Worm (Caenorhabditis elegans) whole organism, L1 larva: Measurements from ENCODE around the gene marc-2.

Source experiments
- fos-1 ChIP-seq: fragments of 150-350 bp; optimal IDR thresholded peaks from 2 replicates; lab custom pipeline; 2014; ENCODE audit warnings: missing biosample characterization, missing genetic modification characterization
- jun-1 ChIP-seq: fragments of 150-350 bp; optimal IDR thresholded peaks from 2 replicates; lab custom pipeline; 2014; ENCODE audit warnings: missing biosample characterization, missing genetic modification reagents, missing genetic modification characterization
- nhr-11 ChIP-seq: fragments of 150-350 bp; optimal IDR thresholded peaks from 2 replicates; lab custom pipeline; 2014; ENCODE audit warnings: missing biosample characterization, missing genetic modification characterization
- nhr-71 ChIP-seq: sonication (generic microtip); optimal IDR thresholded peaks from 2 replicates; lab custom pipeline; 2016; ENCODE audit warnings: mild to moderate bottlenecking, missing genetic modification characterization, moderate library complexity, missing compliant biosample characterization
- nhr-77 ChIP-seq: fragments of 150-350 bp; optimal IDR thresholded peaks from 2 replicates; lab custom pipeline; 2014; ENCODE audit warnings: missing biosample characterization, missing genetic modification characterization
- ztf-4 ChIP-seq: fragments of 150-350 bp; optimal IDR thresholded peaks from 2 replicates; lab custom pipeline; 2014; ENCODE audit warnings: missing biosample characterization, missing genetic modification characterization

DNA sequence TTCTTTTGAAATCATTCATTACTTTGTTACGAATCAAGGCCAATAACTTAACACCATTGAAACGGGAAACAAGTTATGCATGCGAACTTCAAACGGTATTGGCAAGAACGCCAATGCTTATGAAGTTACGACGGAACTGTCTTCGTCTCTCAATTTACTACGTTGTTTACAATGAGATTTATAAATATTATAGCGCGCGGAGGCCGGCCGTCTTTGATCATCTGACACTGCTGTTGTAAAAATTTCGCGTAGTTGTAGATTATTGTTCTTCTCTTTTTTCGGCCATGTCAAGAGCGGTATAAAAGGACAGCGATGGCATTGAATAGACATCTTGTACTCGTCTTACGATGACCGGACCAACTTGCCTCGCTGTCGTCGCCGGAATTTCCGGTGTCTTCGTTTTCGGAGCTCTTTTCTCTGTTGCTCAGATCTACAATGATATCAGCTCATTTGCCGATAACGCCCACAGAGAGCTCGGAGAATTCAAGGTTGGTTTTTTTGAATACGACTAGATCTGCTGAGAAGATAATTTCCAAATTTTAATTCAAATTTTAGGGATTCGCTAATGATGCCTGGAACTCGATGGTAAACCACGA, 43.9 kb upstream of the marc-2 start, which contains the start of gene col-39:
- TF ChIP-seq nhr-77 (tag; lab: Kevin White, UChicago) (no peak), fos-1 (tag; lab: Kevin White, UChicago) (no peak), jun-1 (tag; lab: Kevin White, UChicago) (no peak), ztf-4 (tag; lab: Kevin White, UChicago) (no peak), nhr-71 (tag; lab: Kevin White, UChicago) (no peak), nhr-11 (tag; lab: Kevin White, UChicago) (no peak)
